Fruit fly (Drosophila melanogaster): ENCODE data around the gene CG3108.

dm6 chrX:5751949-5752348, 29.5 kb downstream of the CG3108 start, which contains the start of gene CG15772:
- TF ChIP-seq CG15336 (GFP tag; IDR thresholded peaks at IDR 0.05) (no peak), Hr39 (GFP tag; optimal IDR thresholded peaks at IDR 0.05) (no peak), fd85E (GFP tag; optimal IDR thresholded peaks at IDR 0.05) (no peak), dsx (GFP tag; optimal IDR thresholded peaks at IDR 0.05; ENCODE audit: poor library complexity, severe bottlenecking) (no peak), CG31627 (GFP tag; optimal IDR thresholded peaks at IDR 0.05) (no peak), lz (GFP tag; optimal IDR thresholded peaks at IDR 0.05) (no peak)
